Worm (Caenorhabditis elegans) whole organism, L4 larva: ENCODE measurements around the gene F53H1.3.
"Not testable (repeated sequence)": the region's sequence is repeated elsewhere in the genome, so short reads cannot be mapped to it uniquely, and the experiment has no call there.

Experiments used
- lin-39 ChIP-seq: fragments of 150-350 bp; optimal IDR thresholded peaks from 2 replicates; lab custom pipeline; 2014; ENCODE audit warnings: missing biosample characterization, missing genetic modification reagents, missing genetic modification characterization
- nhr-25 ChIP-seq: sonication (generic microtip); optimal IDR thresholded peaks from 2 replicates; lab custom pipeline; 2017; ENCODE audit warnings: missing genetic modification characterization, mild to moderate bottlenecking, missing compliant biosample characterization, antibody characterized with exemption, moderate library complexity, borderline replicate concordance; ENCODE audit not compliant: insufficient read depth
- php-3 ChIP-seq: fragments of 200-800 bp; sonication (Bioruptor generic); IDR thresholded peaks from 2 replicates; pipeline ENCODE4 v1.3.6; 2022; ENCODE audit warnings: missing genetic modification reagents, missing genetic modification characterization, missing compliant biosample characterization
- unc-62 ChIP-seq, 3 experiments: fragments of 150-350 bp in 1 of 3; sonication (generic microtip); optimal IDR thresholded peaks in 2 of 3; peaks in 1 of 3; 1 replicate in 1 of 3; 2 replicates in 2 of 3; lab custom pipeline; 2014 to 2017; ENCODE audit warnings: missing biosample characterization in 3 of 3, missing genetic modification characterization in 3 of 3, missing genetic modification reagents in 3 of 3, missing genotype in 1 of 3

DNA sequence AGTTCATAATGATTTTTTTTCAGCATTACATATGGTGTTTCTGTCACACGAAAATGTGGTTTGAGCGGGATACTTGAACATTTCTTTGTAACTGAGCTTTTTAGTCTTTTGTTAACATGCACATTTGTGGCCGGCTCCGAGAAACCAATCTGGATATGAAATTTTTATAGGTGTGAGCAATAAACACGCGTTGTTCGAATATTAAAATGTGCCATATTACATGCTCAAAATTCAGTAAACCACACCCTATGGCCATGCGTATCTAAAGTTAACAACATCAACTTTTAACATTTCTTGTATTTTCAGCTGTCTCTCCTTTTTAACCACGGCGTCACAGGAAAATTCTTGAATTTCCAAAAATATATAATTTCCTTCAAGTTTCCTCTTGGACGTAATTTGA, 11.8 kb downstream of the F53H1.3 start, which contains the start of gene F58F6.6:
- TF ChIP-seq nhr-25 (tag; lab: Kevin White, UChicago); lin-39; php-3; unc-62 (GFP tag; optimal IDR thresholded peaks at IDR 0.05 in 1 of 2; lab: Kevin White, UChicago); unc-62 (tag; optimal IDR thresholded peaks at IDR 0.05; lab: Kevin White, UChicago): not testable (repeated sequence)
